Fruit fly (Drosophila melanogaster) whole organism, prepupa: ENCODE measurements around the gene CG5151.
A peak's percentile ranks its signal among the peaks of the same experiment; 100 is the strongest.

Experiments
- Blimp-1 ChIP-seq: fragments of 200-800 bp; sonication (Bioruptor generic); optimal IDR thresholded peaks from 3 replicates; lab custom pipeline; 2017; ENCODE audit warnings: missing biosample characterization, missing genetic modification characterization, mild to moderate bottlenecking, moderate library complexity, missing genetic modification reagents
- CG10669 ChIP-seq: fragments of 200-800 bp; sonication (Bioruptor generic); optimal IDR thresholded peaks from 3 replicates; lab custom pipeline; 2018; ENCODE audit warnings: missing biosample characterization, mild to moderate bottlenecking, missing genetic modification characterization, moderate library complexity
- CG11294 ChIP-seq: fragments of 200-800 bp; sonication (Bioruptor generic); IDR thresholded peaks from 2 replicates; pipeline ENCODE4 v1.3.6; 2022; ENCODE audit warnings: missing biosample characterization, missing genetic modification characterization
- CG11762 ChIP-seq: fragments of 200-800 bp; sonication (Bioruptor generic); optimal IDR thresholded peaks from 3 replicates; lab custom pipeline; 2016; ENCODE audit warnings: missing biosample characterization, missing genetic modification characterization; ENCODE audit not compliant: insufficient read depth
- CG11902 ChIP-seq: fragments of 200-800 bp; sonication (Bioruptor generic); optimal IDR thresholded peaks from 3 replicates; lab custom pipeline; 2016; ENCODE audit warnings: missing biosample characterization, missing genetic modification characterization
- CG1621 ChIP-seq: fragments of 200-800 bp; sonication (Bioruptor generic); optimal IDR thresholded peaks from 3 replicates; lab custom pipeline; 2018; ENCODE audit warnings: missing biosample characterization, mild to moderate bottlenecking, missing genetic modification characterization
- CG3032 ChIP-seq: fragments of 200-800 bp; optimal IDR thresholded peaks from 2 replicates; lab custom pipeline; 2019; ENCODE audit warnings: missing biosample characterization, mild to moderate bottlenecking, missing genetic modification characterization, moderate library complexity
- CG31627 ChIP-seq: fragments of 200-800 bp; sonication (Bioruptor generic); optimal IDR thresholded peaks from 3 replicates; lab custom pipeline; 2016; ENCODE audit warnings: missing biosample characterization, missing genetic modification characterization
- CG32006 ChIP-seq: fragments of 200-800 bp; sonication (Bioruptor generic); optimal IDR thresholded peaks from 3 replicates; lab custom pipeline; 2017; ENCODE audit warnings: missing biosample characterization, mild to moderate bottlenecking, missing genetic modification characterization
- CG34406 ChIP-seq: fragments of 200-800 bp; sonication (Bioruptor generic); optimal IDR thresholded peaks from 3 replicates; lab custom pipeline; 2016; ENCODE audit warnings: missing biosample characterization, missing genetic modification characterization
- CG4318 ChIP-seq: fragments of 200-800 bp; sonication (Bioruptor generic); optimal IDR thresholded peaks from 3 replicates; lab custom pipeline; 2017; ENCODE audit warnings: missing biosample characterization, mild to moderate bottlenecking, missing genetic modification characterization
- CG6276 ChIP-seq: fragments of 200-800 bp; sonication (Bioruptor generic); optimal IDR thresholded peaks from 2 replicates; lab custom pipeline; 2017; ENCODE audit warnings: missing biosample characterization, mild to moderate bottlenecking, missing genetic modification characterization
- CG6792 ChIP-seq: fragments of 200-800 bp; sonication (Bioruptor generic); optimal IDR thresholded peaks from 3 replicates; lab custom pipeline; 2016; ENCODE audit warnings: missing biosample characterization, missing genetic modification characterization
- CG6808 ChIP-seq: fragments of 200-800 bp; sonication (Bioruptor generic); optimal IDR thresholded peaks from 3 replicates; lab custom pipeline; 2017; ENCODE audit warnings: missing biosample characterization, missing genetic modification characterization, mild to moderate bottlenecking, moderate library complexity, missing genetic modification reagents
- CG6854 ChIP-seq: fragments of 200-800 bp; sonication (Bioruptor generic); optimal IDR thresholded peaks from 2 replicates; lab custom pipeline; 2017; ENCODE audit warnings: missing biosample characterization, mild to moderate bottlenecking, missing genetic modification characterization
- CG8319 ChIP-seq: fragments of 200-800 bp; sonication (Bioruptor generic); optimal IDR thresholded peaks from 3 replicates; lab custom pipeline; 2016; ENCODE audit warnings: missing biosample characterization, missing genetic modification characterization
- CG8632 ChIP-seq: fragments of 200-800 bp; sonication (Bioruptor generic); optimal IDR thresholded peaks from 3 replicates; lab custom pipeline; 2016; ENCODE audit warnings: missing biosample characterization, missing genetic modification characterization
- CG9139 ChIP-seq: fragments of 200-800 bp; sonication (Bioruptor generic); optimal IDR thresholded peaks from 3 replicates; lab custom pipeline; 2017; ENCODE audit warnings: missing biosample characterization, mild to moderate bottlenecking, missing genetic modification characterization
- Eip75B ChIP-seq: fragments of 200-800 bp; sonication (Bioruptor generic); optimal IDR thresholded peaks from 3 replicates; lab custom pipeline; 2016; ENCODE audit warnings: missing biosample characterization, missing genetic modification characterization
- Eip78C ChIP-seq: fragments of 200-800 bp; sonication (Bioruptor generic); peaks from one replicate; lab custom pipeline; 2016; ENCODE audit warnings: missing biosample characterization, missing genetic modification characterization
- Ets21C ChIP-seq: fragments of 200-800 bp; sonication (Bioruptor generic); optimal IDR thresholded peaks from 3 replicates; lab custom pipeline; 2016; ENCODE audit warnings: missing biosample characterization, missing genetic modification characterization
- Ets96B ChIP-seq: fragments of 200-800 bp; optimal IDR thresholded peaks from 2 replicates; lab custom pipeline; 2019; ENCODE audit warnings: missing biosample characterization, mild to moderate bottlenecking, missing genetic modification characterization, moderate library complexity
- Hr38 ChIP-seq: sonication (Bioruptor generic); optimal IDR thresholded peaks from 2 replicates; lab custom pipeline; 2016; ENCODE audit warnings: missing biosample characterization, missing genetic modification characterization
- Hr39 ChIP-seq: fragments of 200-800 bp; sonication (Bioruptor generic); optimal IDR thresholded peaks from 2 replicates; lab custom pipeline; 2016; ENCODE audit warnings: missing biosample characterization, missing genetic modification characterization
- Met ChIP-seq: fragments of 200-800 bp; sonication (Bioruptor generic); optimal IDR thresholded peaks from 3 replicates; lab custom pipeline; 2016; ENCODE audit warnings: missing biosample characterization, missing genetic modification characterization
- OdsH ChIP-seq: fragments of 200-800 bp; sonication (Bioruptor generic); optimal IDR thresholded peaks from 3 replicates; lab custom pipeline; 2016; ENCODE audit warnings: missing biosample characterization, missing genetic modification characterization
- Sox102F ChIP-seq: fragments of 200-800 bp; sonication (Bioruptor generic); optimal IDR thresholded peaks from 2 replicates; lab custom pipeline; 2016; ENCODE audit warnings: missing biosample characterization, mild to moderate bottlenecking, missing genetic modification characterization
- Sox14 ChIP-seq: fragments of 200-800 bp; sonication (Bioruptor generic); optimal IDR thresholded peaks from 3 replicates; lab custom pipeline; 2016; ENCODE audit warnings: missing biosample characterization, missing genetic modification characterization
- Sox15 ChIP-seq: fragments of 200-800 bp; sonication (Bioruptor generic); optimal IDR thresholded peaks from 3 replicates; lab custom pipeline; 2016; ENCODE audit warnings: missing biosample characterization, missing genetic modification characterization
- achi ChIP-seq: fragments of 200-800 bp; sonication (Bioruptor generic); optimal IDR thresholded peaks from 3 replicates; lab custom pipeline; 2016; ENCODE audit warnings: missing biosample characterization, missing genetic modification characterization
- acj6 ChIP-seq: fragments of 200-800 bp; sonication (Bioruptor generic); optimal IDR thresholded peaks from 3 replicates; lab custom pipeline; 2016; ENCODE audit warnings: missing biosample characterization, missing genetic modification characterization
- dac ChIP-seq: fragments of 200-800 bp; sonication (Bioruptor generic); optimal IDR thresholded peaks from 2 replicates; lab custom pipeline; 2017; ENCODE audit warnings: missing biosample characterization, mild to moderate bottlenecking, missing genetic modification characterization
- dsx ChIP-seq: fragments of 200-800 bp; optimal IDR thresholded peaks from 3 replicates; lab custom pipeline; 2019; ENCODE audit warnings: missing biosample characterization, mild to moderate bottlenecking, missing genetic modification characterization, moderate library complexity; ENCODE audit not compliant: poor library complexity, severe bottlenecking
- eg ChIP-seq: fragments of 200-800 bp; sonication (Bioruptor generic); IDR thresholded peaks from 3 replicates; pipeline ENCODE4 v1.3.6; 2022; ENCODE audit warnings: missing biosample characterization, missing genetic modification characterization
- esn ChIP-seq: fragments of 200-800 bp; sonication (Bioruptor generic); optimal IDR thresholded peaks from 2 replicates; lab custom pipeline; 2016; ENCODE audit warnings: missing biosample characterization, mild to moderate bottlenecking, missing genetic modification characterization, moderate library complexity
- fd59A ChIP-seq: fragments of 200-800 bp; sonication (Bioruptor generic); optimal IDR thresholded peaks from 2 replicates; lab custom pipeline; 2017; ENCODE audit warnings: missing biosample characterization, mild to moderate bottlenecking, missing genetic modification characterization, missing genetic modification reagents
- fd85E ChIP-seq: fragments of 200-800 bp; sonication (Bioruptor generic); optimal IDR thresholded peaks from 3 replicates; lab custom pipeline; 2016; ENCODE audit warnings: missing biosample characterization, missing genetic modification characterization
- fkh ChIP-seq: fragments of 200-800 bp; sonication (Bioruptor generic); optimal IDR thresholded peaks from 3 replicates; lab custom pipeline; 2017; ENCODE audit warnings: missing biosample characterization, mild to moderate bottlenecking, missing genetic modification characterization, moderate library complexity
- net ChIP-seq: fragments of 200-800 bp; sonication (Bioruptor generic); optimal IDR thresholded peaks from 3 replicates; lab custom pipeline; 2016; ENCODE audit warnings: missing biosample characterization, missing genetic modification characterization
- salr ChIP-seq, 2 experiments: fragments of 200-800 bp; sonication (Bioruptor generic); optimal IDR thresholded peaks; 3 replicates each; lab custom pipeline; 2016 to 2018; ENCODE audit warnings: missing biosample characterization in 2 of 2, missing genetic modification characterization in 2 of 2, mild to moderate bottlenecking in 1 of 2
- ss ChIP-seq, 2 experiments: fragments of 200-800 bp; sonication (Bioruptor generic); optimal IDR thresholded peaks; 2 replicates in 1 of 2; 3 replicates in 1 of 2; lab custom pipeline; 2017 to 2018; ENCODE audit warnings: mild to moderate bottlenecking in 2 of 2, missing biosample characterization in 2 of 2, missing genetic modification characterization in 2 of 2, moderate library complexity in 1 of 2
- svp ChIP-seq: fragments of 200-800 bp; sonication (Bioruptor generic); peaks from one replicate; lab custom pipeline; 2016; ENCODE audit warnings: missing biosample characterization, missing genetic modification characterization
- topi ChIP-seq: fragments of 200-800 bp; sonication (Bioruptor generic); optimal IDR thresholded peaks from 3 replicates; lab custom pipeline; 2016; ENCODE audit warnings: missing biosample characterization, missing genetic modification characterization
- vri ChIP-seq: fragments of 200-800 bp; sonication (Bioruptor generic); optimal IDR thresholded peaks from 3 replicates; lab custom pipeline; 2016; ENCODE audit warnings: missing biosample characterization, mild to moderate bottlenecking, missing genetic modification characterization

Gene CG5151

DNA sequence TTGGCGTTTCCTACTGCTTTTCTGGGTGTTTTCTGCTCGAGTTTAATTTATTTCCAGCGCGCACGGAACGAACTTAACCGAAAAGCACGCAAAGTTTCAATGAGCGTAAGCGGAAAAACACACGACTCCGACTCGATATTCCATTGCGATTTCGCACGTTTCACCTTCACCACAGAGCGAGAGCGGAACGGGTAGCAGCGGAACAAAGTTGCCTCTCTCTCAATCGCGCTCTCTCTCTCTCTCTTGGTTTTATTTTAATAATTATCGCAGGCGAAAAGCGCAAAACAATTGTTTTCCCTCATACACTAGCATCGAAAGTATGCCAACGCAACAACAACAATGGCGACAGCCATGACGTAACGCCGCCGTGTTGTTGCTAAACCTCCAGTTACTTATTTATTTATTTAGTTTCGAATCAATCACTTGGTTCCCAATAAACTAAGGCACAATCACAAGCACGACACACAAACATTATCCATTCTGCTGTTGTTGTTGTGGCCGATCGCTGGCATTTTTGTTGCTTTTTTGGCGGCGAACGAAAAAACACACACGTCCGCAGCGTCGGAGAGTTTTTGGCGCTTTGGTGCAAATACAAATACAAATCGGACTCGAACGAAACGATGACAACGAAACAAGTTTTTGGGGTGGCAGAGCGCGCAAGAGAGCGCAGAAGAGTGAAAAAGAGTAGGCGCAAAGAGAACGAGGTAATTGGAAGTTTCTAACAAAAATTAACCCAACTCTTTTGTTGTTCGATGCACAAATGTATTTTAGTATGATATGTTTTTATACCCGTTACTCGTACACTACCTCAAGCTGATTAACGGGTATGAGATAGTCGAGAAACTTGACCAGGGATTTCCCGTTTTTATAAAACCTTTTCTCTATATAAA lies at the start of gene CG5151 (continued):
- TF ChIP-seq dac (GFP tag; lab: Kevin White, UChicago) (no peak), dsx (GFP tag; lab: Kevin White, UChicago) (peak; percentile 57), net (GFP tag; lab: Kevin White, UChicago) (peak; percentile 12), acj6 (GFP tag; lab: Kevin White, UChicago) (no peak), CG3032 (tag; lab: Kevin White, UChicago) (peak; percentile 13), CG1621 (tag; lab: Kevin White, UChicago) (peak; percentile 40), eg (GFP tag; lab: Robert Waterston, UW) (peak; percentile 67; the same call in 2 of the 3 replicates), Ets21C (GFP tag; lab: Kevin White, UChicago) (no peak), OdsH (GFP tag; lab: Kevin White, UChicago) (no peak), salr (GFP tag; optimal IDR thresholded peaks at IDR 0.05; lab: Kevin White, UChicago) (no peak)
- TF ChIP-seq, all 60 proteins: peak for 36

DNA sequence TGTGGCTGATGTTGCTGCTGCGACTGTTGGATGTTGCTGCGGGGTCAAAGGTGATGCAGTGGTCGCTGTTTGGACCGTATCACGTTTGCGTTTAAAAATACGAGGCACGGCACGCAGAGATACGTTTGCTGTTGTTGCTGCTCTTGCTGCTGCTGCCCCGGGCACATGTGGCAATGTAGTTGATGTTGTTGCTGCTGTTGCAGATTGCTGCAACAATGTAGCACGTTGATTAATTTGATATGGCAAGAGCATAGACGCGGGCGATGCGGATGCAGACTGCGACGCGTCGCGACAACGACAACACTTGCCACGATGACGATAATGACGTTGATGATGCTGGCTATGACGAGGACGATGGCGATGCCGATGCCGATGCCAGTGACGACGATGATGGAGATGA lies 48.7 kb upstream of the CG5151 start:
- TF ChIP-seq Sox102F (GFP tag; lab: Kevin White, UChicago) (no peak), CG11902 (GFP tag; lab: Kevin White, UChicago) (no peak), CG31627 (GFP tag; lab: Kevin White, UChicago) (no peak), CG9139 (GFP tag; lab: Kevin White, UChicago) (peak; percentile 9), svp (GFP tag; lab: Kevin White, UChicago) (peak; percentile 74), CG8319 (GFP tag; lab: Kevin White, UChicago) (no peak), CG3032 (tag; lab: Kevin White, UChicago) (no peak), CG6792 (no peak), CG11762 (GFP tag; lab: Kevin White, UChicago) (no peak), dac (GFP tag; lab: Kevin White, UChicago) (no peak), ss (GFP tag; optimal IDR thresholded peaks at IDR 0.05; lab: Kevin White, UChicago) (peak in 1 of 2 experiments; percentile 44), Met (GFP tag; lab: Kevin White, UChicago) (no peak), achi (GFP tag; lab: Kevin White, UChicago) (no peak), Hr39 (no peak), CG6808 (peak; percentile 5), fkh (GFP tag; lab: Kevin White, UChicago) (no peak), vri (GFP tag; lab: Kevin White, UChicago) (no peak), CG6276 (no peak), CG6854 (GFP tag; lab: Kevin White, UChicago) (no peak), CG10669 (GFP tag; lab: Kevin White, UChicago) (no peak), CG8632 (GFP tag; lab: Kevin White, UChicago) (no peak), esn (no peak), CG11294 (GFP tag; lab: Robert Waterston, UW) (no peak), dsx (GFP tag; lab: Kevin White, UChicago) (peak; percentile 100), Sox15 (GFP tag; lab: Kevin White, UChicago) (no peak), Hr38 (GFP tag; lab: Kevin White, UChicago) (no peak), fd59A (GFP tag; lab: Kevin White, UChicago) (no peak)

DNA sequence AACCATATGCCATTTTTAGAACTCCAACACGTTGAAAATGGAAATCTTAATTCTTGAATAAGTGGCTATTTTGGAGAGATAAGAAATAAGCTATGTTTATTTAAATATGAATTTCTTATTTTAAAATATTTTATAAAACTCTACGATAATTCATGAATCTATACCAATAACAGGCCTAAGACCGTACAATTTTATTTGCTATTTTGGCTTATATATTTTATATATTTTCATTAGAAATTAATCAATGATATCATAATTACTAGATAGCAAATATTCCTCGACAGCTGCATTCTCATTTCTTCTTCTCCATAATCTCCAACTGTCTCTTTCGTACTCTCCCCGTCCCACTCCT lies 47.4 kb upstream of the CG5151 start:
- TF ChIP-seq achi (GFP tag; lab: Kevin White, UChicago) (peak; percentile 42), ss (GFP tag; optimal IDR thresholded peaks at IDR 0.05; lab: Kevin White, UChicago) (peak in 1 of 2 experiments; percentile 51), fd85E (GFP tag; lab: Kevin White, UChicago) (no peak), CG3032 (tag; lab: Kevin White, UChicago) (peak; percentile 63), svp (GFP tag; lab: Kevin White, UChicago) (peak; percentile 35), CG34406 (GFP tag; lab: Kevin White, UChicago) (peak; percentile 44), CG9139 (GFP tag; lab: Kevin White, UChicago) (no peak), CG32006 (peak; percentile 47), OdsH (GFP tag; lab: Kevin White, UChicago) (peak; percentile 37), Ets96B (tag; lab: Kevin White, UChicago) (peak; percentile 38), CG8632 (GFP tag; lab: Kevin White, UChicago) (peak; percentile 60), Sox14 (no peak), salr (GFP tag; optimal IDR thresholded peaks at IDR 0.05; lab: Kevin White, UChicago) (peak in 1 of 2 experiments; percentile 18), CG11294 (GFP tag; lab: Robert Waterston, UW) (no peak), Eip78C (GFP tag; lab: Kevin White, UChicago) (peak; percentile 76), topi (GFP tag; lab: Kevin White, UChicago) (peak; percentile 25), acj6 (GFP tag; lab: Kevin White, UChicago) (peak; percentile 48), Eip75B (GFP tag; lab: Kevin White, UChicago) (no peak), esn (peak; percentile 54), Blimp-1 (GFP tag; lab: Kevin White, UChicago) (peak; percentile 14), CG4318 (GFP tag; lab: Kevin White, UChicago) (no peak), CG6792 (peak; percentile 10)
